Worm (Caenorhabditis elegans): Measurements from ENCODE around the gene mct-6.
A peak's percentile ranks its signal among the peaks of the same experiment; 100 is the strongest.

Gene mct-6

ce11 chrX:16798621-16799020, 28.3 kb upstream of the mct-6 start:
- TF ChIP-seq rnt-1 (tag; optimal IDR thresholded peaks at IDR 0.05) (no peak), syd-9 (tag; optimal IDR thresholded peaks at IDR 0.05) (no peak)

- TF ChIP-seq F13H6.1 (tag; optimal IDR thresholded peaks at IDR 0.05) (peak; percentile 53), tbx-7 (tag; optimal IDR thresholded peaks at IDR 0.05) (no peak), ceh-31 (tag; optimal IDR thresholded peaks at IDR 0.05) (peak; percentile 83), ceh-18 (tag; optimal IDR thresholded peaks at IDR 0.05) (peak; percentile 92), hlh-30 (tag; optimal IDR thresholded peaks at IDR 0.05; ENCODE audit: insufficient read depth) (peak; percentile 88), fkh-10 (GFP tag; optimal IDR thresholded peaks at IDR 0.05) (peak; percentile 60), tbx-2 (tag; optimal IDR thresholded peaks at IDR 0.05) (peak; percentile 68), unc-42 (tag; optimal IDR thresholded peaks at IDR 0.05) (peak; percentile 83), pat-9 (tag; optimal IDR thresholded peaks at IDR 0.05) (peak; percentile 6), pax-1 (tag; optimal IDR thresholded peaks at IDR 0.05) (no peak), ztf-16 (tag; optimal IDR thresholded peaks at IDR 0.05) (peak; percentile 4), sdc-2 (tag; optimal IDR thresholded peaks at IDR 0.05) (peak; percentile 66), dve-1 (tag; optimal IDR thresholded peaks at IDR 0.05) (no peak), che-1 (tag; optimal IDR thresholded peaks at IDR 0.05) (peak; percentile 37), ceh-6 (GFP tag; optimal IDR thresholded peaks at IDR 0.05) (no peak), ceh-30 (tag; optimal IDR thresholded peaks at IDR 0.05) (peak; percentile 14), ref-2 (tag; optimal IDR thresholded peaks at IDR 0.05) (peak; percentile 41), elt-4 (tag; optimal IDR thresholded peaks at IDR 0.05) (no peak), ets-4 (tag; optimal IDR thresholded peaks at IDR 0.05) (peak; percentile 5), rnt-1 (tag; optimal IDR thresholded peaks at IDR 0.05) (peak; percentile 64), hlh-6 (tag; optimal IDR thresholded peaks at IDR 0.05) (peak; percentile 39), ttx-3 (tag; optimal IDR thresholded peaks at IDR 0.05) (no peak), sox-4 (tag; optimal IDR thresholded peaks at IDR 0.05) (no peak), nfya-1 (tag; optimal IDR thresholded peaks at IDR 0.05) (peak; percentile 45), pha-2 (tag; optimal IDR thresholded peaks at IDR 0.05) (no peak), pqm-1 (tag; optimal IDR thresholded peaks at IDR 0.05) (peak; percentile 19), madf-2 (tag; optimal IDR thresholded peaks at IDR 0.05) (peak; percentile 17)
These were observed 26.5 kb upstream of the mct-6 start for ce11 chrX:16796826-16797225.

- TF ChIP-seq ceh-6 (GFP tag; optimal IDR thresholded peaks at IDR 0.05) = no peak
- peak; percentile 30 for TF ChIP-seq rnt-1 (tag; optimal IDR thresholded peaks at IDR 0.05)
These were observed 25.7 kb upstream of the mct-6 start, which contains the start of gene aak-2 for ce11 chrX:16795978-16796377. TSS of gene aak-2 (plus strand) at chrX:16796087.

ce11 chrX:16793470-16793869, 23.2 kb upstream of the mct-6 start:
- TF ChIP-seq T23F11.4 (GFP tag; optimal IDR thresholded peaks at IDR 0.05) (no peak), eyg-1 (tag; optimal IDR thresholded peaks at IDR 0.05) (no peak), pat-9 (tag; optimal IDR thresholded peaks at IDR 0.05) (no peak), ama-1 (optimal IDR thresholded peaks at IDR 0.05) (no peak), ceh-22 (tag; optimal IDR thresholded peaks at IDR 0.05) (no peak), unc-3 (GFP tag; conservative IDR thresholded peaks at IDR 0.05) (no peak), unc-3 (tag; optimal IDR thresholded peaks at IDR 0.05) (no peak), ref-2 (tag; optimal IDR thresholded peaks at IDR 0.05) (no peak), rnt-1 (tag; optimal IDR thresholded peaks at IDR 0.05) (no peak), K09A11.1 (tag; optimal IDR thresholded peaks at IDR 0.05; ENCODE audit: insufficient read depth) (no peak), ceh-19 (GFP tag; optimal IDR thresholded peaks at IDR 0.05) (no peak), zip-5 (tag; optimal IDR thresholded peaks at IDR 0.05) (no peak), fkh-10 (GFP tag; optimal IDR thresholded peaks at IDR 0.05) (no peak)

Data from whole organism, late embryonic.